Worm (Caenorhabditis elegans) whole organism, early embryonic: ENCODE data around the gene T28A8.8.

ENCODE experiments used
- B0310.2 ChIP-seq: sonication (generic microtip); optimal IDR thresholded peaks from 2 replicates; lab custom pipeline; 2016; ENCODE audit warnings: mild to moderate bottlenecking, missing genetic modification characterization, missing compliant biosample characterization
- aly-1 ChIP-seq: sonication (generic microtip); optimal IDR thresholded peaks from 2 replicates; lab custom pipeline; 2016; ENCODE audit warnings: missing genetic modification characterization, missing compliant biosample characterization
- ama-1 ChIP-seq: fragments of 150-350 bp; optimal IDR thresholded peaks from 2 replicates; lab custom pipeline; 2014
- ceh-13 ChIP-seq: fragments of 200-800 bp; sonication (Bioruptor generic); optimal IDR thresholded peaks from 2 replicates; lab custom pipeline; 2018; ENCODE audit warnings: mild to moderate bottlenecking, missing genetic modification characterization, missing compliant biosample characterization
- ets-7 ChIP-seq: sonication (generic microtip); optimal IDR thresholded peaks from 2 replicates; lab custom pipeline; 2016; ENCODE audit warnings: missing genotype, missing genetic modification characterization, missing compliant biosample characterization
- hmbx-1 ChIP-seq: sonication (generic microtip); optimal IDR thresholded peaks from 2 replicates; lab custom pipeline; 2016; ENCODE audit warnings: mild to moderate bottlenecking, missing genetic modification characterization, missing compliant biosample characterization
- hnd-1 ChIP-seq: sonication (generic microtip); optimal IDR thresholded peaks from 2 replicates; lab custom pipeline; 2016; ENCODE audit warnings: missing genetic modification characterization, missing compliant biosample characterization
- pes-1 ChIP-seq: fragments of 200-800 bp; sonication (Bioruptor generic); IDR thresholded peaks from 2 replicates; pipeline ENCODE4 v1.3.6; 2022; ENCODE audit warnings: missing genetic modification reagents, missing genetic modification characterization, missing compliant biosample characterization
- scrt-1 ChIP-seq: fragments of 200-800 bp; sonication (Bioruptor generic); IDR thresholded peaks from 2 replicates; pipeline ENCODE4 v1.3.6; 2022; ENCODE audit warnings: missing genetic modification characterization, missing compliant biosample characterization
- sea-1 ChIP-seq: fragments of 200-800 bp; sonication (Bioruptor generic); conservative IDR thresholded peaks from 2 replicates; pipeline ENCODE4 v1.3.6; 2022; ENCODE audit warnings: missing genetic modification characterization, missing compliant biosample characterization
- tbx-11 ChIP-seq: fragments of 200-800 bp; sonication (Bioruptor generic); IDR thresholded peaks from 2 replicates; pipeline ENCODE4 v1.3.6; 2022; ENCODE audit warnings: missing genetic modification characterization, missing compliant biosample characterization

DNA sequence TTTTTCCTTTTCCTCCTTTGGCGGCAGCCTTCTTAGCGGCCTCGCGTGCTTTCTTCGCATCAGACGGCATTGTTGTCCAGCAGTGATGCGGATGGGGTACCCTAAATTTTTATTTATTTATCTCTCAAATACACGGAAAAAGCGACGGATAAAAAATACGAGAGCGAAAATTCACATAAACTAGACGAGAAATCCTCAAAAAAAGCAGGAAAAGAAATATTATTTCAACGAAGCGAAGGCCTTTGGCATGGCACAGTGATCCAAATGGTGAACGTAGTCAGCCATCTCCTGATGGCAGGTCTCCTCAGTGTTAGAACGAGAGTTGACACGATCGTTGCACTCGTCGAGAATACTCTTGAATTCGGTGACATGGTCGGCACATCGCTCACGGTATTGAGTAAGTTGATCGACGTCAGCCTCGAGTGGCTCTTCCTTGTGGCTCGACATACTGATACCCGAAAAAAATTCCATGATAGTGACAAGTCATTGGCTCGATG, 40.4 kb upstream of the T28A8.8 start, which contains the start of the genes abcf-2 and T27E9.2:
- TF ChIP-seq hmbx-1 (tag; lab: Kevin White, UChicago) (no peak), ets-7 (tag; lab: Kevin White, UChicago) (no peak), ama-1 (no peak), tbx-11 (GFP tag; lab: Robert Waterston, UW) (no peak), scrt-1 (GFP tag; lab: Robert Waterston, UW) (no peak), sea-1 (no peak), aly-1 (tag; lab: Kevin White, UChicago) (no peak), hnd-1 (no peak), pes-1 (GFP tag; lab: Robert Waterston, UW) (no peak), ceh-13 (GFP tag; lab: Kevin White, UChicago) (no peak), B0310.2 (tag; lab: Kevin White, UChicago) (no peak)
